Fruit fly (Drosophila melanogaster) whole organism, adult: ENCODE data around the gene Polr3A.

Source experiments
- CG11617 ChIP-seq: fragments of 200-800 bp; sonication (Bioruptor generic); optimal IDR thresholded peaks from 2 replicates; lab custom pipeline; 2017; ENCODE audit warnings: mild to moderate bottlenecking, missing biosample characterization, missing genetic modification reagents, missing genetic modification characterization
- CG12768 ChIP-seq: fragments of 200-800 bp; sonication (Bioruptor generic); optimal IDR thresholded peaks from 2 replicates; lab custom pipeline; 2017; ENCODE audit warnings: missing biosample characterization, missing genetic modification characterization, mild to moderate bottlenecking, moderate library complexity, missing genetic modification reagents
- CG14711 ChIP-seq: fragments of 200-800 bp; sonication (Bioruptor generic); optimal IDR thresholded peaks from 2 replicates; lab custom pipeline; 2018; ENCODE audit warnings: missing biosample characterization, mild to moderate bottlenecking, missing genetic modification characterization, moderate library complexity
- CG1620 ChIP-seq: fragments of 200-800 bp; sonication (Bioruptor generic); optimal IDR thresholded peaks from 2 replicates; lab custom pipeline; 2016; ENCODE audit warnings: missing biosample characterization, missing genetic modification characterization
- CG33017 ChIP-seq: fragments of 200-800 bp; sonication (Bioruptor generic); optimal IDR thresholded peaks from 2 replicates; lab custom pipeline; 2018; ENCODE audit warnings: missing biosample characterization, mild to moderate bottlenecking, missing genetic modification characterization, moderate library complexity
- CG5204 ChIP-seq: fragments of 200-800 bp; sonication (Bioruptor generic); optimal IDR thresholded peaks from 2 replicates; lab custom pipeline; 2016; ENCODE audit warnings: missing biosample characterization, missing genetic modification characterization
- CG7045 ChIP-seq: fragments of 200-800 bp; sonication (Bioruptor generic); optimal IDR thresholded peaks from 2 replicates; lab custom pipeline; 2017; ENCODE audit warnings: missing biosample characterization, mild to moderate bottlenecking, missing genetic modification characterization
- CG7101 ChIP-seq: fragments of 200-800 bp; sonication (Bioruptor generic); optimal IDR thresholded peaks from 2 replicates; lab custom pipeline; 2018; ENCODE audit warnings: missing biosample characterization, mild to moderate bottlenecking, missing genetic modification characterization, moderate library complexity
- Clk ChIP-seq: fragments of 200-800 bp; sonication (Bioruptor generic); optimal IDR thresholded peaks from 2 replicates; lab custom pipeline; 2017; ENCODE audit warnings: missing biosample characterization, missing genetic modification characterization
- Crg-1 ChIP-seq: fragments of 200-800 bp; sonication (Bioruptor generic); optimal IDR thresholded peaks from 2 replicates; lab custom pipeline; 2016; ENCODE audit warnings: missing biosample characterization, missing genetic modification characterization
- Hr96 ChIP-seq: fragments of 200-800 bp; sonication (Bioruptor generic); optimal IDR thresholded peaks from 2 replicates; lab custom pipeline; 2016; ENCODE audit warnings: missing biosample characterization, missing genetic modification characterization
- Mnt ChIP-seq: fragments of 200-800 bp; sonication (Bioruptor generic); optimal IDR thresholded peaks from 2 replicates; lab custom pipeline; 2016; ENCODE audit warnings: missing biosample characterization, mild to moderate bottlenecking, missing genetic modification characterization
- bab1 ChIP-seq: fragments of 200-800 bp; sonication (Bioruptor generic); optimal IDR thresholded peaks from 3 replicates; lab custom pipeline; 2019; ENCODE audit warnings: missing biosample characterization, mild to moderate bottlenecking, missing genetic modification characterization, moderate library complexity
- cic ChIP-seq: fragments of 200-800 bp; sonication (Bioruptor generic); optimal IDR thresholded peaks from 2 replicates; lab custom pipeline; 2017; ENCODE audit warnings: missing biosample characterization, mild to moderate bottlenecking, missing genetic modification characterization, moderate library complexity
- cnc ChIP-seq, 2 experiments: fragments of >200 bp; optimal IDR thresholded peaks; 2 replicates each; lab custom pipeline; 2017
- kay ChIP-seq: fragments of 200-800 bp; sonication (Bioruptor generic); peaks from one replicate; lab custom pipeline; 2016; ENCODE audit warnings: missing biosample characterization, missing genetic modification characterization, borderline replicate concordance
- ovo ChIP-seq: fragments of 200-800 bp; sonication (Bioruptor generic); optimal IDR thresholded peaks from 2 replicates; lab custom pipeline; 2016; ENCODE audit warnings: missing biosample characterization, missing genetic modification characterization
- pad ChIP-seq: fragments of 200-800 bp; sonication (Bioruptor generic); optimal IDR thresholded peaks from 3 replicates; lab custom pipeline; 2017; ENCODE audit warnings: missing biosample characterization, missing genetic modification characterization, mild to moderate bottlenecking, moderate library complexity, missing genetic modification reagents
- tj ChIP-seq: fragments of 200-800 bp; sonication (Bioruptor generic); optimal IDR thresholded peaks from 3 replicates; lab custom pipeline; 2017; ENCODE audit warnings: missing biosample characterization, mild to moderate bottlenecking, missing genetic modification characterization, moderate library complexity
- toe ChIP-seq: fragments of 200-800 bp; sonication (Bioruptor generic); optimal IDR thresholded peaks from 2 replicates; lab custom pipeline; 2016; ENCODE audit warnings: missing biosample characterization, missing genetic modification characterization

Gene Polr3A

DNA sequence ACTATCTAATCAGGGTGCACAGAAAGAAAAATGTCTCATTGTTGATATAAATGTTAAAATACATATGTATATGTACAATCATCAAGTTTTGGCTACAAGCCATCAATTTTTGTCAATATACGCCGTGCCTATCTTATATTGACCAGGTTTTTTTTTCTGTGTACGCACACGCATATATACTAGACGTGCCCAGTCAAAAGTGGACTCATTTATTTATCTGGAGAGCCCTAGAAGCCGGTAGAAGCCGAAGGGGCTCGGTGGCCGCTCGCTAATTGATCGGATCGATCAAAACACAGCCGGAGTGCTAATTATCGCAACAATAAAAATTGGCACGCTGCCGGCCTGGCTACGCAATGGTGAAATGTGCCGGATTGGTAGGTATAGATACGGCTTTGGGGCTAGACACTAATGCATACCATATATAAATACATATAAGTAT is 22.4 kb upstream of the Polr3A start:
- no peak for TF ChIP-seq CG1620 (GFP tag; lab: Kevin White, UChicago)
- TF ChIP-seq CG11617 (GFP tag; lab: Kevin White, UChicago) = peak; percentile 76
- TF ChIP-seq CG14711 (tag; lab: Kevin White, UChicago) = peak; percentile 78
- TF ChIP-seq cnc (optimal IDR thresholded peaks at IDR 0.05; lab: Kevin White, UChicago) = no peak
- TF ChIP-seq ovo (GFP tag; lab: Kevin White, UChicago) = no peak
- TF ChIP-seq toe (GFP tag; lab: Kevin White, UChicago) = no peak
- TF ChIP-seq Mnt (GFP tag; lab: Kevin White, UChicago) = peak; percentile 48
- peak; percentile 46 for TF ChIP-seq pad (GFP tag; lab: Kevin White, UChicago)
- TF ChIP-seq Hr96 = no peak
- TF ChIP-seq CG33017 (tag; lab: Kevin White, UChicago) = peak; percentile 69
- TF ChIP-seq cic (GFP tag; lab: Kevin White, UChicago) = peak; percentile 44
- peak; percentile 31 for TF ChIP-seq CG7045
- peak; percentile 7 for TF ChIP-seq Crg-1 (GFP tag; lab: Kevin White, UChicago)
- peak; percentile 63 for TF ChIP-seq CG12768 (GFP tag; lab: Kevin White, UChicago)
- TF ChIP-seq Clk (GFP tag; lab: Kevin White, UChicago) = peak; percentile 14
- TF ChIP-seq CG5204 (GFP tag; lab: Kevin White, UChicago) = no peak
- TF ChIP-seq bab1 (GFP tag; lab: Kevin White, UChicago) = peak; percentile 19
- TF ChIP-seq CG7101 (tag; lab: Kevin White, UChicago) = peak; percentile 87

- peak; percentile 5 for TF ChIP-seq tj (GFP tag; lab: Kevin White, UChicago)
- peak; percentile 97 to 100 for TF ChIP-seq cnc (optimal IDR thresholded peaks at IDR 0.05; lab: Kevin White, UChicago)
- TF ChIP-seq CG7101 (tag; lab: Kevin White, UChicago) = peak; percentile 31
- TF ChIP-seq Clk (GFP tag; lab: Kevin White, UChicago) = no peak
- TF ChIP-seq CG14711 (tag; lab: Kevin White, UChicago) = peak; percentile 33
- TF ChIP-seq ovo (GFP tag; lab: Kevin White, UChicago) = no peak
Measured at dm6 chrX:15740881-15741280, 21.9 kb upstream of the Polr3A start.

dm6 chrX:15745905-15746681 is 16.7 kb upstream of the Polr3A start, which contains the start of the genes CG8944 and CCT6:
CG8944 (minus strand) TSS chrX:15746231.
CCT6 (plus strand) TSS chrX:15746648.
- TF ChIP-seq cnc (optimal IDR thresholded peaks at IDR 0.05; lab: Kevin White, UChicago) (no peak), ovo (GFP tag; lab: Kevin White, UChicago) (peak; percentile 22), CG7101 (tag; lab: Kevin White, UChicago) (peak; percentile 49), CG1620 (GFP tag; lab: Kevin White, UChicago) (peak; percentile 21), pad (GFP tag; lab: Kevin White, UChicago) (no peak), CG11617 (GFP tag; lab: Kevin White, UChicago) (peak; percentile 49), Mnt (GFP tag; lab: Kevin White, UChicago) (peak; percentile 34), CG12768 (GFP tag; lab: Kevin White, UChicago) (peak; percentile 5), tj (GFP tag; lab: Kevin White, UChicago) (peak; percentile 18), CG5204 (GFP tag; lab: Kevin White, UChicago) (no peak)

dm6 chrX:15746682-15747196 is 16.0 kb upstream of the Polr3A start:
- peak; percentile 4 for TF ChIP-seq Mnt (GFP tag; lab: Kevin White, UChicago)
- TF ChIP-seq kay (GFP tag; lab: Kevin White, UChicago) = peak; percentile 88
- TF ChIP-seq pad (GFP tag; lab: Kevin White, UChicago) = no peak

dm6 chrX:15748945-15749344 is 13.8 kb upstream of the Polr3A start, which contains the start of gene Mvd:
Mvd (plus strand) TSS chrX:15749166.
- TF ChIP-seq Mnt (GFP tag; lab: Kevin White, UChicago) = peak; percentile 85
- TF ChIP-seq ovo (GFP tag; lab: Kevin White, UChicago) = peak; percentile 2
- TF ChIP-seq CG7101 (tag; lab: Kevin White, UChicago) = peak; percentile 4
- TF ChIP-seq kay (GFP tag; lab: Kevin White, UChicago) = peak; percentile 93
- TF ChIP-seq CG1620 (GFP tag; lab: Kevin White, UChicago) = peak; percentile 37
- peak; percentile 68 for TF ChIP-seq bab1 (GFP tag; lab: Kevin White, UChicago)
- no peak for TF ChIP-seq CG7045
- TF ChIP-seq CG12768 (GFP tag; lab: Kevin White, UChicago) = no peak
- TF ChIP-seq cic (GFP tag; lab: Kevin White, UChicago) = no peak

DNA sequence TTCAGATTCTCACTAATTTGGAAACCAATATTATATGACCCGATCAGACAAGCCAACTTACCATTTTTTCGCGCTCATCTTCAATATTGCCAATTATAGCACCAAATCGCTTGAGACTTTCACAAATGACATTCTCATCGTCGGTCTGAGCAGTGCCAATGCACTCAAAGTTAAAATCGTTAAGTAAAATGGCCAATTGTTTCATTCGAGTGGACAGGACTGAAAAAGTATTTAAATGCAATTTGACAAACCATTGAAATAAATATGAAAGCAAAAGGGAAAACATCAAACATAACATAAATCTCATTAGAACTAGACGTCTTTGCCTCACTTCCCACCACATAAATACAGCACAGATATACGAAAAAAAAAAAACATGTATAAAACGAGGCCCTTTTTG is 6.7 kb upstream of the Polr3A start, which contains the start of gene CG8260:
TSS of gene CG8260 (plus strand) at position 301 of the 400 bp plus-strand sequence.
- TF ChIP-seq CG7045 = no peak
- TF ChIP-seq pad (GFP tag; lab: Kevin White, UChicago) = no peak
- no peak for TF ChIP-seq cnc (optimal IDR thresholded peaks at IDR 0.05; lab: Kevin White, UChicago)
- TF ChIP-seq CG5204 (GFP tag; lab: Kevin White, UChicago) = no peak
- no peak for TF ChIP-seq toe (GFP tag; lab: Kevin White, UChicago)
- no peak for TF ChIP-seq Mnt (GFP tag; lab: Kevin White, UChicago)
- no peak for TF ChIP-seq CG33017 (tag; lab: Kevin White, UChicago)
- no peak for TF ChIP-seq kay (GFP tag; lab: Kevin White, UChicago)
- no peak for TF ChIP-seq Clk (GFP tag; lab: Kevin White, UChicago)
- TF ChIP-seq Crg-1 (GFP tag; lab: Kevin White, UChicago) = no peak
- TF ChIP-seq Hr96 = no peak
- TF ChIP-seq bab1 (GFP tag; lab: Kevin White, UChicago) = no peak
- no peak for TF ChIP-seq cic (GFP tag; lab: Kevin White, UChicago)
- no peak for TF ChIP-seq CG11617 (GFP tag; lab: Kevin White, UChicago)
- TF ChIP-seq tj (GFP tag; lab: Kevin White, UChicago) = no peak
- TF ChIP-seq CG12768 (GFP tag; lab: Kevin White, UChicago) = no peak
- TF ChIP-seq CG1620 (GFP tag; lab: Kevin White, UChicago) = no peak
